Worm (Caenorhabditis elegans) whole organism, L4 larva: ENCODE results near the gene F38A1.8.

ENCODE experiments used
- F37D6.2 ChIP-seq: sonication (generic microtip); optimal IDR thresholded peaks from 2 replicates; lab custom pipeline; 2016; ENCODE audit warnings: mild to moderate bottlenecking, missing genetic modification characterization, missing compliant biosample characterization
- aha-1 ChIP-seq: fragments of 150-350 bp; peaks from one replicate; lab custom pipeline; 2014; ENCODE audit warnings: missing biosample characterization, missing genetic modification characterization
- ama-1 ChIP-seq: fragments of 150-350 bp; optimal IDR thresholded peaks from 2 replicates; lab custom pipeline; 2014; ENCODE audit warnings: inconsistent platforms, mixed read lengths
- daf-19 ChIP-seq: fragments of 200-800 bp; sonication (Bioruptor generic); conservative IDR thresholded peaks from 2 replicates; pipeline ENCODE4 v1.3.6; 2022; ENCODE audit warnings: missing genetic modification characterization, missing compliant biosample characterization
- dpl-1 ChIP-seq: fragments of 150-350 bp; optimal IDR thresholded peaks from 2 replicates; lab custom pipeline; 2014; ENCODE audit warnings: missing biosample characterization, missing genetic modification reagents, missing genetic modification characterization
- lin-15B ChIP-seq: fragments of 150-350 bp; sonication (generic microtip); optimal IDR thresholded peaks from 3 replicates; lab custom pipeline; 2014; ENCODE audit warnings: missing biosample characterization, missing genetic modification characterization
- nhr-42 ChIP-seq: fragments of 200-800 bp; sonication (Bioruptor generic); IDR thresholded peaks from 2 replicates; pipeline ENCODE4 v1.3.6; 2022; ENCODE audit warnings: missing genetic modification characterization, missing compliant biosample characterization
- nhr-76 ChIP-seq: fragments of 150-350 bp; optimal IDR thresholded peaks from 2 replicates; lab custom pipeline; 2014; ENCODE audit warnings: missing biosample characterization, missing genetic modification characterization
- snpc-4 ChIP-seq: fragments of 150-350 bp; optimal IDR thresholded peaks from 2 replicates; lab custom pipeline; 2014; ENCODE audit warnings: missing biosample characterization, missing genetic modification characterization
- ztf-11 ChIP-seq: fragments of 150-350 bp; optimal IDR thresholded peaks from 2 replicates; lab custom pipeline; 2014; ENCODE audit warnings: missing biosample characterization, missing genetic modification characterization

- no peak for TF ChIP-seq aha-1 (tag; lab: Kevin White, UChicago)
- no peak for TF ChIP-seq lin-15B (tag; lab: Kevin White, UChicago)
- TF ChIP-seq ama-1, result no peak
- no peak for TF ChIP-seq nhr-42
- no peak for TF ChIP-seq F37D6.2 (tag; lab: Kevin White, UChicago)
- no peak for TF ChIP-seq ztf-11
- no peak for TF ChIP-seq daf-19 (GFP tag; lab: Robert Waterston, UW)
- TF ChIP-seq nhr-76 (tag; lab: Kevin White, UChicago), result no peak
- no peak for TF ChIP-seq dpl-1 (GFP tag; lab: Kevin White, UChicago)
- TF ChIP-seq snpc-4, result no peak
Measured at ce11 chrIV:1256723-1257122, 17.1 kb upstream of the F38A1.8 start, which contains the start of gene clec-168.
